Worm (Caenorhabditis elegans) whole organism, late embryonic: ENCODE data around the gene F25H9.6.

ENCODE experiments used
- C38D4.7 ChIP-seq: fragments of 200-800 bp; sonication (Bioruptor generic); optimal IDR thresholded peaks from 2 replicates; lab custom pipeline; 2018; ENCODE audit warnings: mild to moderate bottlenecking, missing genetic modification characterization, moderate library complexity, missing compliant biosample characterization
- F13H6.1 ChIP-seq: sonication (generic microtip); optimal IDR thresholded peaks from 2 replicates; lab custom pipeline; 2016; ENCODE audit warnings: missing genetic modification characterization, missing compliant biosample characterization
- Y22D7AL.16 ChIP-seq: sonication (generic microtip); optimal IDR thresholded peaks from 2 replicates; lab custom pipeline; 2016; ENCODE audit warnings: missing genetic modification characterization, missing compliant biosample characterization
- ahr-1 ChIP-seq: sonication (generic microtip); optimal IDR thresholded peaks from 2 replicates; lab custom pipeline; 2016; ENCODE audit warnings: missing genetic modification characterization, missing compliant biosample characterization
- ceh-14 ChIP-seq: sonication (generic microtip); optimal IDR thresholded peaks from 2 replicates; lab custom pipeline; 2016; ENCODE audit warnings: missing genotype, missing genetic modification characterization, missing compliant biosample characterization
- ceh-18 ChIP-seq: sonication (generic microtip); optimal IDR thresholded peaks from 2 replicates; lab custom pipeline; 2016; ENCODE audit warnings: missing genetic modification characterization, missing compliant biosample characterization
- ceh-2 ChIP-seq: sonication (generic microtip); optimal IDR thresholded peaks from 2 replicates; lab custom pipeline; 2016; ENCODE audit warnings: missing genotype, missing genetic modification characterization, missing compliant biosample characterization
- ceh-30 ChIP-seq: fragments of 150-350 bp; optimal IDR thresholded peaks from 2 replicates; lab custom pipeline; 2014; ENCODE audit warnings: missing biosample characterization, missing genetic modification characterization
- ceh-31 ChIP-seq: sonication (generic microtip); optimal IDR thresholded peaks from 2 replicates; lab custom pipeline; 2016; ENCODE audit warnings: missing genetic modification characterization, missing compliant biosample characterization
- ceh-45 ChIP-seq: fragments of 200-800 bp; sonication (Bioruptor generic); IDR thresholded peaks from 2 replicates; pipeline ENCODE4 v1.3.6; 2022; ENCODE audit warnings: missing genetic modification reagents, missing genetic modification characterization, missing compliant biosample characterization
- ceh-48 ChIP-seq: sonication (generic microtip); optimal IDR thresholded peaks from 2 replicates; lab custom pipeline; 2016; ENCODE audit warnings: missing genetic modification characterization, inconsistent platforms, missing compliant biosample characterization
- ceh-9 ChIP-seq: sonication (generic microtip); optimal IDR thresholded peaks from 2 replicates; lab custom pipeline; 2016; ENCODE audit warnings: mild to moderate bottlenecking, missing genetic modification characterization, inconsistent platforms, missing compliant biosample characterization
- dve-1 ChIP-seq: sonication (generic microtip); optimal IDR thresholded peaks from 2 replicates; lab custom pipeline; 2017; ENCODE audit warnings: antibody characterized with exemption, mild to moderate bottlenecking, missing genetic modification characterization, missing compliant biosample characterization
- elt-2 ChIP-seq: sonication (generic microtip); optimal IDR thresholded peaks from 2 replicates; lab custom pipeline; 2016; ENCODE audit warnings: missing genetic modification reagents, missing genetic modification characterization, missing compliant biosample characterization
- ets-4 ChIP-seq: sonication (generic microtip); optimal IDR thresholded peaks from 2 replicates; lab custom pipeline; 2016; ENCODE audit warnings: missing genetic modification characterization, missing compliant biosample characterization
- fkh-10 ChIP-seq: fragments of 150-350 bp; optimal IDR thresholded peaks from 2 replicates; lab custom pipeline; 2014; ENCODE audit warnings: missing biosample characterization, missing genetic modification reagents, missing genetic modification characterization
- gmeb-2 ChIP-seq: sonication (generic microtip); optimal IDR thresholded peaks from 2 replicates; lab custom pipeline; 2016; ENCODE audit warnings: missing genetic modification characterization, inconsistent platforms, missing compliant biosample characterization
- hlh-13 ChIP-seq: fragments of 200-800 bp; sonication (Bioruptor generic); optimal IDR thresholded peaks from 2 replicates; lab custom pipeline; 2018; ENCODE audit warnings: mild to moderate bottlenecking, missing genetic modification characterization, missing compliant biosample characterization
- hlh-30 ChIP-seq: sonication (generic microtip); optimal IDR thresholded peaks from 2 replicates; lab custom pipeline; 2017; ENCODE audit warnings: antibody characterized with exemption, missing genetic modification characterization, missing compliant biosample characterization; ENCODE audit not compliant: insufficient read depth
- lin-11 ChIP-seq: fragments of 200-800 bp; sonication (Bioruptor generic); optimal IDR thresholded peaks from 2 replicates; lab custom pipeline; 2018; ENCODE audit warnings: mild to moderate bottlenecking, missing genetic modification characterization, missing compliant biosample characterization
- madf-2 ChIP-seq: sonication (generic microtip); optimal IDR thresholded peaks from 2 replicates; lab custom pipeline; 2017; ENCODE audit warnings: missing genetic modification characterization, missing compliant biosample characterization
- nhr-11 ChIP-seq: fragments of 150-350 bp; optimal IDR thresholded peaks from 2 replicates; lab custom pipeline; 2014; ENCODE audit warnings: missing biosample characterization, missing genetic modification characterization
- odd-2 ChIP-seq: sonication (generic microtip); optimal IDR thresholded peaks from 2 replicates; lab custom pipeline; 2017; ENCODE audit warnings: antibody characterized with exemption, mild to moderate bottlenecking, missing genetic modification characterization, missing compliant biosample characterization
- pag-3 ChIP-seq: sonication (generic microtip); optimal IDR thresholded peaks from 2 replicates; lab custom pipeline; 2016; ENCODE audit warnings: missing compliant biosample characterization, missing genetic modification characterization, borderline replicate concordance
- pqm-1 ChIP-seq: sonication (generic microtip); optimal IDR thresholded peaks from 2 replicates; lab custom pipeline; 2016; ENCODE audit warnings: missing genetic modification characterization, missing compliant biosample characterization
- pros-1 ChIP-seq: fragments of 150-350 bp; optimal IDR thresholded peaks from 2 replicates; lab custom pipeline; 2014; ENCODE audit warnings: missing biosample characterization, missing genetic modification reagents, missing genetic modification characterization
- ref-2 ChIP-seq: sonication (generic microtip); optimal IDR thresholded peaks from 2 replicates; lab custom pipeline; 2016; ENCODE audit warnings: missing genetic modification characterization, missing compliant biosample characterization
- sdc-2 ChIP-seq: sonication (generic microtip); optimal IDR thresholded peaks from 2 replicates; lab custom pipeline; 2016; ENCODE audit warnings: missing genotype, missing genetic modification characterization, missing compliant biosample characterization
- syd-9 ChIP-seq: sonication (generic microtip); optimal IDR thresholded peaks from 2 replicates; lab custom pipeline; 2016; ENCODE audit warnings: mild to moderate bottlenecking, missing genetic modification characterization, moderate library complexity, missing compliant biosample characterization
- unc-55 ChIP-seq: sonication (generic microtip); optimal IDR thresholded peaks from 2 replicates; lab custom pipeline; 2017; ENCODE audit warnings: missing biosample characterization, missing genetic modification reagents, missing genetic modification characterization
- unc-86 ChIP-seq: sonication (generic microtip); optimal IDR thresholded peaks from 2 replicates; lab custom pipeline; 2016; ENCODE audit warnings: missing genetic modification characterization, missing compliant biosample characterization
- zip-5 ChIP-seq: sonication (generic microtip); optimal IDR thresholded peaks from 2 replicates; lab custom pipeline; 2016; ENCODE audit warnings: missing genetic modification characterization, missing compliant biosample characterization
- ztf-16 ChIP-seq: sonication (generic microtip); optimal IDR thresholded peaks from 2 replicates; lab custom pipeline; 2017; ENCODE audit warnings: missing genetic modification characterization, missing compliant biosample characterization

F25H9.6 gene

ce11 chrV:13479766-13480165 lies 11.6 kb upstream of the F25H9.6 start, which contains the start of gene T10G3.2:
Gene T10G3.2, minus strand, starts transcription at chrV:13479866.
- TF ChIP-seq odd-2 (tag; lab: Kevin White, UChicago) (no peak), Y22D7AL.16 (no peak), ahr-1 (tag; lab: Kevin White, UChicago) (no peak), hlh-30 (tag; lab: Kevin White, UChicago) (no peak), ceh-9 (tag; lab: Kevin White, UChicago) (no peak)
- TF ChIP-seq, all 69 proteins: peak for 0

ce11 chrV:13476350-13476749 lies 8.2 kb upstream of the F25H9.6 start, which contains the start of gene T10G3.8:
Gene T10G3.8, minus strand, starts transcription at chrV:13476450.
- TF ChIP-seq ztf-16 (tag; lab: Kevin White, UChicago) = no peak
- TF ChIP-seq ceh-45 (GFP tag; lab: Robert Waterston, UW) = no peak

- TF ChIP-seq ceh-31 (tag; lab: Kevin White, UChicago) (no peak), unc-55 (GFP tag; lab: Kevin White, UChicago) (peak; percentile 76)
Observed at ce11 chrV:13473467-13473866, 5.3 kb upstream of the F25H9.6 start, which contains the start of gene T10G3.1. Gene T10G3.1, minus strand, starts transcription at chrV:13473679.

- TF ChIP-seq sdc-2 (tag; lab: Kevin White, UChicago) (no peak), pros-1 (tag; lab: Kevin White, UChicago) (no peak), gmeb-2 (tag; lab: Kevin White, UChicago) (no peak), nhr-11 (tag; lab: Kevin White, UChicago) (no peak), pag-3 (tag; lab: Kevin White, UChicago) (no peak), madf-2 (tag; lab: Kevin White, UChicago) (no peak), ref-2 (no peak), ceh-48 (no peak), ceh-14 (tag; lab: Kevin White, UChicago) (no peak), C38D4.7 (GFP tag; lab: Kevin White, UChicago) (no peak), ceh-2 (no peak), ceh-31 (tag; lab: Kevin White, UChicago) (no peak), ceh-18 (tag; lab: Kevin White, UChicago) (no peak), ets-4 (tag; lab: Kevin White, UChicago) (no peak)
Observed at ce11 chrV:13472062-13472461, 3.9 kb upstream of the F25H9.6 start.

ce11 chrV:13464123-13464522 lies 4.0 kb downstream of the F25H9.6 start:
- TF ChIP-seq lin-11 (tag; lab: Kevin White, UChicago) (no peak), nhr-11 (tag; lab: Kevin White, UChicago) (no peak), unc-86 (tag; lab: Kevin White, UChicago) (no peak), zip-5 (tag; lab: Kevin White, UChicago) (no peak), ahr-1 (tag; lab: Kevin White, UChicago) (no peak), F13H6.1 (no peak), syd-9 (tag; lab: Kevin White, UChicago) (no peak), ceh-30 (tag; lab: Kevin White, UChicago) (no peak)

- TF ChIP-seq unc-86 (tag; lab: Kevin White, UChicago) (no peak), dve-1 (tag; lab: Kevin White, UChicago) (peak; percentile 22), pqm-1 (tag; lab: Kevin White, UChicago) (peak; percentile 75), Y22D7AL.16 (no peak), ets-4 (tag; lab: Kevin White, UChicago) (peak; percentile 50), ceh-14 (tag; lab: Kevin White, UChicago) (no peak), hlh-13 (GFP tag; lab: Kevin White, UChicago) (no peak), fkh-10 (GFP tag; lab: Kevin White, UChicago) (no peak), hlh-30 (tag; lab: Kevin White, UChicago) (peak; percentile 87), elt-2 (tag; lab: Kevin White, UChicago) (peak; percentile 63)
Observed at ce11 chrV:13462974-13463373, 5.2 kb downstream of the F25H9.6 start, which contains the start of gene frm-10. Gene frm-10, plus strand, starts transcription at chrV:13463207.
